Fruit fly (Drosophila melanogaster): Measurements from ENCODE around the gene Daxx.
A peak's percentile ranks its signal among the peaks of the same experiment; 100 is the strongest.

Daxx gene

dm6 chr2L:6494405-6494816 is 13.7 kb downstream of the Daxx start, which contains the start of gene CG9547 (continued):
- TF ChIP-seq CG13424 (tag; optimal IDR thresholded peaks at IDR 0.05) = no peak
- peak; percentile 40 for TF ChIP-seq Hand (GFP tag; optimal IDR thresholded peaks at IDR 0.05)
- no peak for TF ChIP-seq psq (GFP tag; optimal IDR thresholded peaks at IDR 0.05)
- no peak for TF ChIP-seq Neu2 (GFP tag; optimal IDR thresholded peaks at IDR 0.05; ENCODE audit: borderline replicate concordance)
- TF ChIP-seq fu2 (GFP tag; optimal IDR thresholded peaks at IDR 0.05) = no peak
- TF ChIP-seq CG13296 (GFP tag; optimal IDR thresholded peaks at IDR 0.05) = peak; percentile 70
- no peak for TF ChIP-seq CG12219 (GFP tag; optimal IDR thresholded peaks at IDR 0.05)
- peak; percentile 44 for TF ChIP-seq PHDP (tag; optimal IDR thresholded peaks at IDR 0.05)
- no peak for TF ChIP-seq Oaz (GFP tag; IDR thresholded peaks at IDR 0.05)
- no peak for TF ChIP-seq D19A (tag; optimal IDR thresholded peaks at IDR 0.05)
- no peak for TF ChIP-seq Rx (GFP tag; IDR thresholded peaks at IDR 0.05)
- peak; percentile 20 for TF ChIP-seq HmgZ (tag; optimal IDR thresholded peaks at IDR 0.05)
- TF ChIP-seq wek (GFP tag; optimal IDR thresholded peaks at IDR 0.05) = peak; percentile 31
- TF ChIP-seq HHEX (GFP tag; optimal IDR thresholded peaks at IDR 0.05) = peak; percentile 12
- TF ChIP-seq Ets65A (GFP tag) = no peak
- peak; percentile 4 for TF ChIP-seq YL-1 (GFP tag; optimal IDR thresholded peaks at IDR 0.05)
- TF ChIP-seq CG17829 (tag; optimal IDR thresholded peaks at IDR 0.05) = peak; percentile 1
- TF ChIP-seq CG12155 (GFP tag; optimal IDR thresholded peaks at IDR 0.05) = peak; percentile 84
- no peak for TF ChIP-seq Dip2 (GFP tag; IDR thresholded peaks at IDR 0.05)
- TF ChIP-seq Trl (optimal IDR thresholded peaks at IDR 0.05) = peak; percentile 71 to 84
- no peak for TF ChIP-seq Trl (GFP tag; optimal IDR thresholded peaks at IDR 0.05)
- TF ChIP-seq sr (GFP tag; IDR thresholded peaks at IDR 0.05) = no peak
- TF ChIP-seq CG7928 (GFP tag; optimal IDR thresholded peaks at IDR 0.05) = no peak
- peak; percentile 6 for TF ChIP-seq B-H2 (GFP tag; optimal IDR thresholded peaks at IDR 0.05)

dm6 chr2L:6496753-6497152 is 16.0 kb downstream of the Daxx start, which contains the start of gene CG9550:
Gene CG9550 (plus strand): TSS chr2L:6497053.
- TF ChIP-seq CG14965 (GFP tag; optimal IDR thresholded peaks at IDR 0.05; ENCODE audit: borderline replicate concordance) (no peak), trem (tag; optimal IDR thresholded peaks at IDR 0.05) (no peak)

- TF ChIP-seq dmrt99B (tag; optimal IDR thresholded peaks at IDR 0.05) = no peak
- 0 out of 3 replicates have a peak, but pooled peaks have one; percentile 25 for TF ChIP-seq CG16813 (GFP tag; IDR thresholded peaks at IDR 0.05; ENCODE audit: partially characterized antibody)
- TF ChIP-seq CG8478 (optimal IDR thresholded peaks at IDR 0.05) = no peak
- TF ChIP-seq tap (tag; optimal IDR thresholded peaks at IDR 0.05) = no peak
- TF ChIP-seq CG3163 (GFP tag; optimal IDR thresholded peaks at IDR 0.05) = peak; percentile 6
- no peak for TF ChIP-seq Nf-YA (GFP tag; IDR thresholded peaks at IDR 0.05)
- TF ChIP-seq onecut (GFP tag; IDR thresholded peaks at IDR 0.05) = 0 out of 2 replicates have a peak, but pooled peaks have one; percentile 23
- no peak for TF ChIP-seq Mes4 (GFP tag; optimal IDR thresholded peaks at IDR 0.05)
- TF ChIP-seq grau (tag; optimal IDR thresholded peaks at IDR 0.05) = peak; percentile 42
- peak; percentile 12 for TF ChIP-seq CG7839 (tag; optimal IDR thresholded peaks at IDR 0.05)
- TF ChIP-seq otp (GFP tag; IDR thresholded peaks at IDR 0.05) = no peak
- TF ChIP-seq wek (GFP tag; optimal IDR thresholded peaks at IDR 0.05) = peak; percentile 61
- peak; percentile 21 for TF ChIP-seq p53 (GFP tag; optimal IDR thresholded peaks at IDR 0.05)
- TF ChIP-seq Scr (GFP tag; IDR thresholded peaks at IDR 0.05; ENCODE audit: partially characterized antibody) = peak; percentile 15; the same call in 1 of the 2 replicates
- TF ChIP-seq Oli (tag; optimal IDR thresholded peaks at IDR 0.05) = no peak
- TF ChIP-seq cas (GFP tag; IDR thresholded peaks at IDR 0.05) = peak; percentile 39; the same call in 1 of the 2 replicates
- no peak for TF ChIP-seq CG10274 (GFP tag; optimal IDR thresholded peaks at IDR 0.05)
- TF ChIP-seq Xrp1 (GFP tag; IDR thresholded peaks at IDR 0.05) = peak; percentile 17; the same call in 1 of the 2 replicates
- peak; percentile 70 for TF ChIP-seq E2f2 (GFP tag; IDR thresholded peaks at IDR 0.05)
- peak; percentile 82 for TF ChIP-seq Ets65A (GFP tag)
- TF ChIP-seq Doc2 (GFP tag; IDR thresholded peaks at IDR 0.05) = no peak
- TF ChIP-seq CG12219 (GFP tag; optimal IDR thresholded peaks at IDR 0.05) = no peak
- TF ChIP-seq Stat92E (GFP tag; optimal IDR thresholded peaks at IDR 0.05) = no peak
- no peak for TF ChIP-seq CG4820 (GFP tag; optimal IDR thresholded peaks at IDR 0.05)
- TF ChIP-seq maf-S (GFP tag; optimal IDR thresholded peaks at IDR 0.05) = no peak
- TF ChIP-seq CG10979 (tag; optimal IDR thresholded peaks at IDR 0.05) = no peak
- TF ChIP-seq CG13424 (tag; optimal IDR thresholded peaks at IDR 0.05) = no peak
Measured at dm6 chr2L:6498448-6498847, 17.7 kb downstream of the Daxx start, which contains the start of gene CG31637. Gene CG31637 (plus strand): TSS chr2L:6498647.

All from whole organism, embryonic.